Worm (Caenorhabditis elegans) whole organism, L2 larva: ENCODE results near the gene ttr-7.

Experiments used
- C34F6.9 ChIP-seq: fragments of 150-350 bp; optimal IDR thresholded peaks from 2 replicates; lab custom pipeline; 2014; ENCODE audit warnings: missing biosample characterization, missing genetic modification characterization
- F13H6.1 ChIP-seq: sonication (generic microtip); optimal IDR thresholded peaks from 2 replicates; lab custom pipeline; 2016; ENCODE audit warnings: missing genetic modification characterization, missing compliant biosample characterization
- ZK546.5 ChIP-seq: sonication (generic microtip); optimal IDR thresholded peaks from 2 replicates; lab custom pipeline; 2017; ENCODE audit warnings: missing biosample characterization, missing genetic modification characterization
- blmp-1 ChIP-seq: sonication (generic microtip); optimal IDR thresholded peaks from 2 replicates; lab custom pipeline; 2017; ENCODE audit warnings: missing genetic modification characterization, mild to moderate bottlenecking, missing compliant biosample characterization, antibody characterized with exemption, moderate library complexity; ENCODE audit not compliant: insufficient read depth
- ceh-16 ChIP-seq: fragments of 150-350 bp; optimal IDR thresholded peaks from 2 replicates; lab custom pipeline; 2014; ENCODE audit warnings: missing biosample characterization, missing genetic modification characterization
- ceh-82 ChIP-seq: fragments of 150-350 bp; optimal IDR thresholded peaks from 2 replicates; lab custom pipeline; 2014; ENCODE audit warnings: missing biosample characterization, missing genetic modification characterization
- crh-2 ChIP-seq: sonication (generic microtip); optimal IDR thresholded peaks from 2 replicates; lab custom pipeline; 2017; ENCODE audit warnings: missing biosample characterization, missing genetic modification characterization
- egl-27 ChIP-seq: sonication (generic microtip); optimal IDR thresholded peaks from 3 replicates; lab custom pipeline; 2017; ENCODE audit warnings: missing biosample characterization, missing genetic modification reagents, missing genetic modification characterization
- fos-1 ChIP-seq: fragments of 150-350 bp; optimal IDR thresholded peaks from 2 replicates; lab custom pipeline; 2014; ENCODE audit warnings: missing biosample characterization, missing genetic modification characterization
- gmeb-1 ChIP-seq: fragments of 150-350 bp; optimal IDR thresholded peaks from 2 replicates; lab custom pipeline; 2014; ENCODE audit warnings: missing biosample characterization, missing genetic modification characterization
- lin-39 ChIP-seq: fragments of 150-350 bp; optimal IDR thresholded peaks from 2 replicates; lab custom pipeline; 2014; ENCODE audit warnings: missing biosample characterization, missing genetic modification reagents, missing genetic modification characterization
- lsy-2 ChIP-seq, 2 experiments: fragments of 150-350 bp in 1 of 2; sonication (generic microtip) in 1 of 2; optimal IDR thresholded peaks; 2 replicates each; lab custom pipeline; 2014 to 2017; ENCODE audit warnings: missing biosample characterization in 2 of 2, missing genetic modification characterization in 2 of 2
- mbf-1 ChIP-seq: sonication (generic microtip); optimal IDR thresholded peaks from 2 replicates; lab custom pipeline; 2017; ENCODE audit warnings: missing biosample characterization, missing genetic modification characterization
- mdl-1 ChIP-seq, 2 experiments: fragments of 150-350 bp in 1 of 2; sonication (generic microtip) in 1 of 2; optimal IDR thresholded peaks; 2 replicates each; lab custom pipeline; 2017; ENCODE audit warnings: missing biosample characterization in 2 of 2, missing genetic modification characterization in 2 of 2
- nhr-12 ChIP-seq: fragments of 150-350 bp; optimal IDR thresholded peaks from 2 replicates; lab custom pipeline; 2014; ENCODE audit warnings: missing biosample characterization, missing genetic modification characterization
- nhr-129 ChIP-seq: fragments of 150-350 bp; optimal IDR thresholded peaks from 2 replicates; lab custom pipeline; 2014; ENCODE audit warnings: missing biosample characterization, missing genetic modification characterization
- nhr-21 ChIP-seq: fragments of 150-350 bp; optimal IDR thresholded peaks from 2 replicates; lab custom pipeline; 2014; ENCODE audit warnings: missing biosample characterization, missing genetic modification characterization
- nhr-25 ChIP-seq: fragments of 150-350 bp; sonication (generic microtip); optimal IDR thresholded peaks from 3 replicates; lab custom pipeline; 2014; ENCODE audit warnings: missing biosample characterization, missing genetic modification characterization
- peb-1 ChIP-seq: fragments of 150-350 bp; optimal IDR thresholded peaks from 2 replicates; lab custom pipeline; 2014; ENCODE audit warnings: missing biosample characterization, missing genetic modification characterization
- sem-4 ChIP-seq: fragments of 150-350 bp; optimal IDR thresholded peaks from 2 replicates; lab custom pipeline; 2014; ENCODE audit warnings: missing biosample characterization, missing genetic modification reagents, missing genetic modification characterization
- sma-3 ChIP-seq: sonication (generic microtip); optimal IDR thresholded peaks from 2 replicates; lab custom pipeline; 2016; ENCODE audit warnings: missing genetic modification reagents, missing genetic modification characterization, missing compliant biosample characterization
- sma-9 ChIP-seq, 2 experiments: fragments of 150-350 bp in 1 of 2; sonication (generic microtip) in 1 of 2; optimal IDR thresholded peaks; 2 replicates each; lab custom pipeline; 2014 to 2016; ENCODE audit warnings: missing genetic modification characterization in 2 of 2, mild to moderate bottlenecking in 1 of 2, missing biosample characterization in 1 of 2, missing compliant biosample characterization in 1 of 2, missing genetic modification reagents in 1 of 2, moderate library complexity in 1 of 2
- snpc-4 ChIP-seq: fragments of 150-350 bp; optimal IDR thresholded peaks from 2 replicates; lab custom pipeline; 2014; ENCODE audit warnings: missing biosample characterization, missing genetic modification characterization
- unc-55 ChIP-seq: fragments of 150-350 bp; sonication (generic microtip); optimal IDR thresholded peaks from 3 replicates; lab custom pipeline; 2014; ENCODE audit warnings: missing biosample characterization, missing genetic modification reagents, missing genetic modification characterization
- ztf-1 ChIP-seq: fragments of 200-800 bp; sonication (Bioruptor generic); conservative IDR thresholded peaks from 2 replicates; pipeline ENCODE4 v1.3.6; 2022; ENCODE audit warnings: missing genetic modification characterization, missing compliant biosample characterization
- ztf-4 ChIP-seq: fragments of 150-350 bp; optimal IDR thresholded peaks from 2 replicates; lab custom pipeline; 2014; ENCODE audit warnings: missing biosample characterization, missing genetic modification characterization

Gene ttr-7

ce11 chrIII:605415-606054, at the start of gene ttr-7, which contains the start of gene Y55B1AR.4:
ttr-7 (plus strand) TSS chrIII:606004.
Y55B1AR.4 (minus strand) TSS chrIII:605515.
- TF ChIP-seq ztf-4 (tag; lab: Kevin White, UChicago) = no peak
- no peak for TF ChIP-seq snpc-4 (tag; lab: Kevin White, UChicago)

ce11 chrIII:558083-558482, 47.7 kb upstream of the ttr-7 start:
- TF ChIP-seq nhr-21 = no peak
- TF ChIP-seq peb-1 (tag; lab: Kevin White, UChicago) = no peak
- no peak for TF ChIP-seq ztf-1 (GFP tag; lab: Robert Waterston, UW)

ce11 chrIII:558832-559231, 47.0 kb upstream of the ttr-7 start:
- TF ChIP-seq fos-1 (tag; lab: Kevin White, UChicago) (peak; percentile 67), crh-2 (tag; lab: Kevin White, UChicago) (peak; percentile 12), C34F6.9 (tag; lab: Kevin White, UChicago) (peak; percentile 35), nhr-25 (tag; lab: Kevin White, UChicago) (peak; percentile 51), mbf-1 (tag; lab: Kevin White, UChicago) (no peak), gmeb-1 (tag; lab: Kevin White, UChicago) (peak; percentile 57), lin-39 (no peak), nhr-129 (tag; lab: Kevin White, UChicago) (peak; percentile 15), sma-9 (GFP tag; optimal IDR thresholded peaks at IDR 0.05; lab: Kevin White, UChicago) (peak; percentile 67), sma-9 (tag; optimal IDR thresholded peaks at IDR 0.05; lab: Kevin White, UChicago) (no peak), sma-3 (peak; percentile 23), ceh-16 (tag; lab: Kevin White, UChicago) (peak; percentile 67), F13H6.1 (tag; lab: Kevin White, UChicago) (peak; percentile 72), nhr-12 (tag; lab: Kevin White, UChicago) (no peak), sem-4 (tag; lab: Kevin White, UChicago) (no peak)

- TF ChIP-seq blmp-1 (tag; lab: Kevin White, UChicago) (no peak), ztf-4 (tag; lab: Kevin White, UChicago) (no peak)
- TF ChIP-seq, all 48 proteins: peak for 0
These were observed 42.0 kb upstream of the ttr-7 start for ce11 chrIII:563755-564154.

- TF ChIP-seq sem-4 (tag; lab: Kevin White, UChicago) (peak; percentile 25), unc-55 (no peak), nhr-25 (tag; lab: Kevin White, UChicago) (peak; percentile 34)
These were observed 41.0 kb upstream of the ttr-7 start for ce11 chrIII:564786-565185.

- TF ChIP-seq blmp-1 (tag; lab: Kevin White, UChicago) (peak; percentile 74), lsy-2 (tag; optimal IDR thresholded peaks at IDR 0.05; lab: Kevin White, UChicago) (no peak)
These were observed 37.0 kb upstream of the ttr-7 start for ce11 chrIII:568815-569214.

- TF ChIP-seq gmeb-1 (tag; lab: Kevin White, UChicago) (no peak), egl-27 (no peak), crh-2 (tag; lab: Kevin White, UChicago) (no peak), ZK546.5 (tag; lab: Kevin White, UChicago) (no peak), ceh-82 (tag; lab: Kevin White, UChicago) (no peak)
These were observed 29.2 kb upstream of the ttr-7 start for ce11 chrIII:576555-576954.

- no peak for TF ChIP-seq egl-27
- TF ChIP-seq C34F6.9 (tag; lab: Kevin White, UChicago) = no peak
- TF ChIP-seq mdl-1 (tag; optimal IDR thresholded peaks at IDR 0.05; lab: Kevin White, UChicago) = no peak
- no peak for TF ChIP-seq ZK546.5 (tag; lab: Kevin White, UChicago)
These were observed 28.3 kb upstream of the ttr-7 start, which contains the start of gene gtf-2H5 for ce11 chrIII:577467-577866. gtf-2H5 (minus strand) TSS chrIII:577567.
